Worm (Caenorhabditis elegans) whole organism, young adult: ENCODE results near the gene Y62H9A.1.

Experiments used
- B0019.2 ChIP-seq: fragments of 200-800 bp; sonication (Bioruptor generic); conservative IDR thresholded peaks from 2 replicates; pipeline ENCODE4 v1.3.6; 2022; ENCODE audit warnings: missing genetic modification reagents, missing genetic modification characterization, missing compliant biosample characterization
- B0336.3 ChIP-seq: fragments of 200-800 bp; sonication (Bioruptor generic); IDR thresholded peaks from 2 replicates; pipeline ENCODE4 v1.3.6; 2022; ENCODE audit warnings: missing genetic modification characterization, missing compliant biosample characterization
- K11D2.4 ChIP-seq: fragments of 200-800 bp; sonication (Bioruptor generic); IDR thresholded peaks from 2 replicates; pipeline ENCODE4 v1.3.6; 2022; ENCODE audit warnings: missing genetic modification reagents, missing genetic modification characterization, missing compliant biosample characterization
- dpff-1 ChIP-seq: sonication (generic microtip); optimal IDR thresholded peaks from 2 replicates; lab custom pipeline; 2017; ENCODE audit warnings: mild to moderate bottlenecking, missing genetic modification characterization, missing compliant biosample characterization
- ekl-4 ChIP-seq: fragments of 200-800 bp; sonication (Bioruptor generic); IDR thresholded peaks from 2 replicates; pipeline ENCODE4 v1.3.6; 2022; ENCODE audit warnings: missing genetic modification reagents, missing genetic modification characterization, missing compliant biosample characterization
- hsf-1 ChIP-seq: fragments of 200-800 bp; sonication (Bioruptor generic); IDR thresholded peaks from 2 replicates; pipeline ENCODE4 v1.3.6; 2022; ENCODE audit warnings: missing genetic modification reagents, missing genetic modification characterization, missing compliant biosample characterization
- madf-3 ChIP-seq: fragments of 200-800 bp; sonication (Bioruptor generic); IDR thresholded peaks from 2 replicates; pipeline ENCODE4 v1.3.6; 2022; ENCODE audit warnings: missing genetic modification reagents, missing genetic modification characterization, missing compliant biosample characterization
- nfyb-1 ChIP-seq: fragments of 200-800 bp; sonication (Bioruptor generic); IDR thresholded peaks from 2 replicates; pipeline ENCODE4 v1.3.6; 2022; ENCODE audit warnings: missing genetic modification reagents, missing genetic modification characterization, missing compliant biosample characterization
- nhr-27 ChIP-seq: fragments of 200-800 bp; sonication (Bioruptor generic); optimal IDR thresholded peaks from 2 replicates; lab custom pipeline; 2018; ENCODE audit warnings: mild to moderate bottlenecking, missing genetic modification characterization, moderate library complexity, missing compliant biosample characterization
- nhr-90 ChIP-seq: sonication (generic microtip); optimal IDR thresholded peaks from 2 replicates; lab custom pipeline; 2016; ENCODE audit warnings: missing genotype, mild to moderate bottlenecking, missing genetic modification characterization, missing compliant biosample characterization
- rec-8 ChIP-seq, 2 experiments: sonication (generic microtip); optimal IDR thresholded peaks; 2 replicates each; lab custom pipeline; 2016; ENCODE audit warnings: mild to moderate bottlenecking in 2 of 2, missing genetic modification characterization in 2 of 2, missing genetic modification reagents in 2 of 2, missing genotype in 2 of 2, missing biosample characterization in 1 of 2, missing compliant biosample characterization in 1 of 2, moderate library complexity in 1 of 2
- snpc-4 ChIP-seq, 5 experiments: fragments of 150-350 bp in 1 of 5; sonication (generic microtip) in 4 of 5; optimal IDR thresholded peaks; 2 replicates each; lab custom pipeline; 2014 to 2018; ENCODE audit warnings: missing genetic modification characterization in 5 of 5, missing biosample characterization in 3 of 5, antibody characterized with exemption in 2 of 5, mild to moderate bottlenecking in 2 of 5, missing compliant biosample characterization in 2 of 5, missing genotype in 2 of 5, moderate library complexity in 2 of 5, missing genetic modification reagents in 1 of 5
- tbx-9 ChIP-seq: sonication (generic microtip); optimal IDR thresholded peaks from 2 replicates; lab custom pipeline; 2016; ENCODE audit warnings: borderline replicate concordance, missing genetic modification characterization, inconsistent platforms, missing compliant biosample characterization
- ztf-3 ChIP-seq: fragments of 200-800 bp; sonication (Bioruptor generic); optimal IDR thresholded peaks from 2 replicates; lab custom pipeline; 2018; ENCODE audit warnings: mild to moderate bottlenecking, missing genetic modification characterization, missing compliant biosample characterization

ce11 chrX:11843363-11843762 is 32.0 kb upstream of the Y62H9A.1 start, which contains the start of gene F54F7.2:
- TF ChIP-seq nhr-27 (tag; lab: Kevin White, UChicago) (no peak), ekl-4 (GFP tag; lab: Robert Waterston, UW) (no peak), K11D2.4 (GFP tag; lab: Robert Waterston, UW) (no peak), madf-3 (GFP tag; lab: Robert Waterston, UW) (no peak), snpc-4 (GFP tag; optimal IDR thresholded peaks at IDR 0.05; lab: Kevin White, UChicago) (no peak), snpc-4 (tag; optimal IDR thresholded peaks at IDR 0.05; lab: Kevin White, UChicago) (no peak), nhr-90 (tag; lab: Kevin White, UChicago) (no peak), hsf-1 (GFP tag; lab: Robert Waterston, UW) (no peak), B0336.3 (GFP tag; lab: Robert Waterston, UW) (no peak), ztf-3 (GFP tag; lab: Kevin White, UChicago) (no peak), B0019.2 (GFP tag; lab: Robert Waterston, UW) (no peak), dpff-1 (tag; lab: Kevin White, UChicago) (no peak), tbx-9 (tag; lab: Kevin White, UChicago) (no peak), rec-8 (tag; optimal IDR thresholded peaks at IDR 0.05; lab: Kevin White, UChicago) (no peak), nfyb-1 (GFP tag; lab: Robert Waterston, UW) (no peak)
